Worm (Caenorhabditis elegans) whole organism, L4 larva: ENCODE measurements around the gene F45E1.5.

Experiments used
- aha-1 ChIP-seq: fragments of 150-350 bp; peaks from one replicate; lab custom pipeline; 2014; ENCODE audit warnings: missing biosample characterization, missing genetic modification characterization
- ama-1 ChIP-seq: fragments of 150-350 bp; optimal IDR thresholded peaks from 2 replicates; lab custom pipeline; 2014; ENCODE audit warnings: inconsistent platforms, mixed read lengths
- dmd-6 ChIP-seq: fragments of 200-800 bp; sonication (Bioruptor generic); IDR thresholded peaks from 2 replicates; pipeline ENCODE4 v1.3.6; 2022; ENCODE audit warnings: missing genetic modification reagents, missing genetic modification characterization, missing compliant biosample characterization
- dpl-1 ChIP-seq: fragments of 150-350 bp; optimal IDR thresholded peaks from 2 replicates; lab custom pipeline; 2014; ENCODE audit warnings: missing biosample characterization, missing genetic modification reagents, missing genetic modification characterization
- nhr-28 ChIP-seq: fragments of 150-350 bp; optimal IDR thresholded peaks from 2 replicates; lab custom pipeline; 2014; ENCODE audit warnings: missing biosample characterization, missing genetic modification characterization
- nhr-77 ChIP-seq: fragments of 150-350 bp; optimal IDR thresholded peaks from 2 replicates; lab custom pipeline; 2014; ENCODE audit warnings: missing biosample characterization, missing genetic modification characterization
- pha-4 ChIP-seq, 2 experiments: fragments of 150-350 bp in 1 of 2; fragments of 200-800 bp in 1 of 2; sonication (Bioruptor generic) in 1 of 2; IDR thresholded peaks in 1 of 2; optimal IDR thresholded peaks in 1 of 2; 2 replicates each; pipeline versions ENCODE4 v1.3.6 to Lab custom; 2014 to 2022; ENCODE audit warnings: missing genetic modification characterization in 2 of 2, missing genetic modification reagents in 2 of 2, missing biosample characterization in 1 of 2, missing compliant biosample characterization in 1 of 2
- snpc-4 ChIP-seq: fragments of 150-350 bp; optimal IDR thresholded peaks from 2 replicates; lab custom pipeline; 2014; ENCODE audit warnings: missing biosample characterization, missing genetic modification characterization
- unc-130 ChIP-seq: sonication (generic microtip); optimal IDR thresholded peaks from 2 replicates; lab custom pipeline; 2016; ENCODE audit warnings: missing genetic modification reagents, missing genetic modification characterization, missing compliant biosample characterization
- unc-39 ChIP-seq: sonication (generic microtip); optimal IDR thresholded peaks from 2 replicates; lab custom pipeline; 2017; ENCODE audit warnings: missing biosample characterization, missing genetic modification characterization
- unc-62 ChIP-seq, 3 experiments: fragments of 150-350 bp in 1 of 3; sonication (generic microtip); optimal IDR thresholded peaks in 2 of 3; peaks in 1 of 3; 1 replicate in 1 of 3; 2 replicates in 2 of 3; lab custom pipeline; 2014 to 2017; ENCODE audit warnings: missing biosample characterization in 3 of 3, missing genetic modification characterization in 3 of 3, missing genetic modification reagents in 3 of 3, missing genotype in 1 of 3

- TF ChIP-seq unc-62 (GFP tag; optimal IDR thresholded peaks at IDR 0.05 in 1 of 2; lab: Kevin White, UChicago) (no peak), unc-62 (tag; optimal IDR thresholded peaks at IDR 0.05; lab: Kevin White, UChicago) (no peak), dpl-1 (GFP tag; lab: Kevin White, UChicago) (no peak), unc-130 (GFP tag; lab: Kevin White, UChicago) (no peak), ama-1 (no peak), dmd-6 (GFP tag; lab: Robert Waterston, UW) (no peak), unc-39 (tag; lab: Kevin White, UChicago) (no peak), snpc-4 (no peak), aha-1 (tag; lab: Kevin White, UChicago) (peak; percentile 65), pha-4 (GFP tag; IDR thresholded peaks at IDR 0.05; lab: Robert Waterston, UW) (no peak), pha-4 (tag; optimal IDR thresholded peaks at IDR 0.05; lab: Kevin White, UChicago) (no peak), nhr-28 (no peak), nhr-77 (tag; lab: Kevin White, UChicago) (no peak)
Observed at ce11 chrX:7954328-7954727, 22.2 kb upstream of the F45E1.5 start, which contains the start of gene dct-1.
